Fruit fly (Drosophila melanogaster) whole organism, embryonic: ENCODE data around the gene CG6168.

ENCODE experiments used
- ATbp ChIP-seq: fragments of 200-800 bp; sonication (Bioruptor generic); optimal IDR thresholded peaks from 2 replicates; lab custom pipeline; 2017; ENCODE audit warnings: missing biosample characterization, mild to moderate bottlenecking, missing genetic modification characterization, missing genetic modification reagents
- Ada2b ChIP-seq: fragments of 200-800 bp; sonication (Bioruptor generic); IDR thresholded peaks from 2 replicates; pipeline ENCODE4 v1.3.6; 2022; ENCODE audit warnings: missing biosample characterization, missing genetic modification characterization
- B-H2 ChIP-seq: fragments of 200-800 bp; sonication (Bioruptor generic); optimal IDR thresholded peaks from 2 replicates; lab custom pipeline; 2018; ENCODE audit warnings: missing biosample characterization, mild to moderate bottlenecking, missing genetic modification characterization
- BEAF-32 ChIP-seq: fragments of 200-800 bp; sonication (Bioruptor generic); optimal IDR thresholded peaks from 3 replicates; lab custom pipeline; 2017; ENCODE audit warnings: missing biosample characterization, missing genetic modification characterization, mild to moderate bottlenecking, moderate library complexity, missing genetic modification reagents
- CG10431 ChIP-seq: fragments of 200-800 bp; sonication (Bioruptor generic); optimal IDR thresholded peaks from 3 replicates; lab custom pipeline; 2018; ENCODE audit warnings: missing biosample characterization, mild to moderate bottlenecking, missing genetic modification characterization
- CG10565 ChIP-seq: fragments of 200-800 bp; sonication (Bioruptor generic); optimal IDR thresholded peaks from 3 replicates; lab custom pipeline; 2016; ENCODE audit warnings: missing biosample characterization, mild to moderate bottlenecking, missing genetic modification characterization
- CG12155 ChIP-seq: fragments of 200-800 bp; sonication (Bioruptor generic); optimal IDR thresholded peaks from 3 replicates; lab custom pipeline; 2016; ENCODE audit warnings: missing biosample characterization, missing genetic modification characterization
- CG12391 ChIP-seq: fragments of 200-800 bp; sonication (Bioruptor generic); optimal IDR thresholded peaks from 3 replicates; lab custom pipeline; 2018; ENCODE audit warnings: missing biosample characterization, mild to moderate bottlenecking, missing genetic modification characterization, moderate library complexity
- CG14667 ChIP-seq: fragments of 200-800 bp; sonication (Bioruptor generic); IDR thresholded peaks from 2 replicates; pipeline ENCODE4 v1.3.6; 2022; ENCODE audit warnings: missing biosample characterization, missing genetic modification characterization
- CG14710 ChIP-seq: fragments of 200-800 bp; sonication (Bioruptor generic); optimal IDR thresholded peaks from 3 replicates; lab custom pipeline; 2019; ENCODE audit warnings: missing biosample characterization, mild to moderate bottlenecking, missing genetic modification characterization, moderate library complexity
- CG14860 ChIP-seq: fragments of 200-800 bp; sonication (Bioruptor generic); IDR thresholded peaks from 3 replicates; pipeline ENCODE4 v1.3.6; 2022; ENCODE audit warnings: missing biosample characterization, missing genetic modification characterization; ENCODE audit not compliant: partially characterized antibody
- CG17802 ChIP-seq: fragments of 200-800 bp; sonication (Bioruptor generic); optimal IDR thresholded peaks from 2 replicates; lab custom pipeline; 2018; ENCODE audit warnings: missing biosample characterization, mild to moderate bottlenecking, missing genetic modification characterization, moderate library complexity
- CG18619 ChIP-seq: fragments of 200-800 bp; sonication (Bioruptor generic); optimal IDR thresholded peaks from 3 replicates; lab custom pipeline; 2017; ENCODE audit warnings: missing biosample characterization, mild to moderate bottlenecking, missing genetic modification characterization
- CG33557 ChIP-seq: fragments of 200-800 bp; sonication (Bioruptor generic); optimal IDR thresholded peaks from 2 replicates; lab custom pipeline; 2019; ENCODE audit warnings: missing biosample characterization, mild to moderate bottlenecking, missing genetic modification characterization, moderate library complexity
- CG4360 ChIP-seq: fragments of 200-800 bp; sonication (Bioruptor generic); IDR thresholded peaks from 2 replicates; pipeline ENCODE4 v1.3.6; 2022; ENCODE audit warnings: missing biosample characterization, missing genetic modification characterization
- CG4424 ChIP-seq: fragments of 200-800 bp; sonication (Bioruptor generic); optimal IDR thresholded peaks from 3 replicates; lab custom pipeline; 2016; ENCODE audit warnings: missing biosample characterization, missing genetic modification characterization
- CG5953 ChIP-seq: fragments of 200-800 bp; sonication (Bioruptor generic); IDR thresholded peaks from 2 replicates; pipeline ENCODE4 v1.3.6; 2022; ENCODE audit warnings: missing biosample characterization, missing genetic modification characterization
- CG6654 ChIP-seq: fragments of 200-800 bp; sonication (Bioruptor generic); optimal IDR thresholded peaks from 2 replicates; lab custom pipeline; 2017; ENCODE audit warnings: missing biosample characterization, mild to moderate bottlenecking, missing genetic modification characterization
- CG6765 ChIP-seq: fragments of 200-800 bp; sonication (Bioruptor generic); optimal IDR thresholded peaks from 3 replicates; lab custom pipeline; 2017; ENCODE audit warnings: missing biosample characterization, mild to moderate bottlenecking, missing genetic modification characterization
- CG7357 ChIP-seq: fragments of 200-800 bp; sonication (Bioruptor generic); IDR thresholded peaks from 3 replicates; pipeline ENCODE4 v1.3.6; 2022; ENCODE audit warnings: missing biosample characterization, missing genetic modification characterization
- CG7556 ChIP-seq: fragments of 200-800 bp; sonication (Bioruptor generic); optimal IDR thresholded peaks from 2 replicates; lab custom pipeline; 2017; ENCODE audit warnings: missing biosample characterization, mild to moderate bottlenecking, missing genetic modification characterization
- CG8359 ChIP-seq: fragments of 200-800 bp; sonication (Bioruptor generic); optimal IDR thresholded peaks from 2 replicates; lab custom pipeline; 2017; ENCODE audit warnings: missing biosample characterization, mild to moderate bottlenecking, missing genetic modification characterization, borderline replicate concordance
- Dfd ChIP-seq, 2 experiments: fragments of >200 bp; optimal IDR thresholded peaks; 2 replicates each; lab custom pipeline; 2017; ENCODE audit warnings: missing biosample characterization in 2 of 2, missing genetic modification characterization in 2 of 2
- HmgZ ChIP-seq: fragments of 200-800 bp; sonication (Bioruptor generic); optimal IDR thresholded peaks from 2 replicates; lab custom pipeline; 2018; ENCODE audit warnings: missing biosample characterization, mild to moderate bottlenecking, missing genetic modification characterization
- Hmr ChIP-seq: fragments of 200-800 bp; sonication (Bioruptor generic); optimal IDR thresholded peaks from 3 replicates; lab custom pipeline; 2017; ENCODE audit warnings: mild to moderate bottlenecking, missing biosample characterization, missing genetic modification reagents, missing genetic modification characterization
- Hr51 ChIP-seq, 2 experiments: fragments of 200-800 bp; sonication (Bioruptor generic); optimal IDR thresholded peaks; 2 replicates in 1 of 2; 3 replicates in 1 of 2; lab custom pipeline; 2016 to 2018; ENCODE audit warnings: missing biosample characterization in 2 of 2, missing genetic modification characterization in 2 of 2, mild to moderate bottlenecking in 1 of 2, moderate library complexity in 1 of 2
- Meics ChIP-seq: fragments of 200-800 bp; sonication (Bioruptor generic); optimal IDR thresholded peaks from 2 replicates; lab custom pipeline; 2017; ENCODE audit warnings: missing biosample characterization, mild to moderate bottlenecking, missing genetic modification characterization
- Myb ChIP-seq: fragments of 200-800 bp; sonication (Bioruptor generic); optimal IDR thresholded peaks from 2 replicates; lab custom pipeline; 2016; ENCODE audit warnings: missing biosample characterization, missing genetic modification characterization
- Rfx ChIP-seq: fragments of 200-800 bp; sonication (Bioruptor generic); IDR thresholded peaks from 2 replicates; pipeline ENCODE4 v1.3.6; 2022; ENCODE audit warnings: missing biosample characterization, missing genetic modification characterization
- Side ChIP-seq: fragments of 200-800 bp; sonication (Bioruptor generic); optimal IDR thresholded peaks from 2 replicates; lab custom pipeline; 2016; ENCODE audit warnings: missing biosample characterization, missing genetic modification characterization
- Sry-δ ChIP-seq: fragments of 200-800 bp; sonication (Bioruptor generic); optimal IDR thresholded peaks from 2 replicates; lab custom pipeline; 2016; ENCODE audit warnings: missing biosample characterization, missing genetic modification characterization
- ab ChIP-seq: fragments of 200-800 bp; sonication (Bioruptor generic); optimal IDR thresholded peaks from 2 replicates; lab custom pipeline; 2016; ENCODE audit warnings: missing biosample characterization, missing genetic modification characterization
- al ChIP-seq: fragments of 200-800 bp; sonication (Bioruptor generic); IDR thresholded peaks from 2 replicates; pipeline ENCODE4 v1.3.6; 2022; ENCODE audit warnings: missing biosample characterization, missing genetic modification characterization
- amos ChIP-seq: fragments of 200-800 bp; sonication (Bioruptor generic); IDR thresholded peaks from 2 replicates; pipeline ENCODE4 v1.3.6; 2022; ENCODE audit warnings: missing biosample characterization, missing genetic modification characterization; ENCODE audit not compliant: partially characterized antibody
- corto ChIP-seq: fragments of 200-800 bp; sonication (Bioruptor generic); optimal IDR thresholded peaks from 2 replicates; lab custom pipeline; 2016; ENCODE audit warnings: missing biosample characterization, mild to moderate bottlenecking, missing genetic modification characterization, moderate library complexity
- crc ChIP-seq: fragments of 200-800 bp; sonication (Bioruptor generic); optimal IDR thresholded peaks from 2 replicates; lab custom pipeline; 2016; ENCODE audit warnings: missing biosample characterization, missing genetic modification characterization
- dati ChIP-seq: fragments of 200-800 bp; sonication (Bioruptor generic); IDR thresholded peaks from 2 replicates; pipeline ENCODE4 v1.3.6; 2022; ENCODE audit warnings: missing biosample characterization, missing genetic modification characterization
- emc ChIP-seq: fragments of 200-800 bp; sonication (Bioruptor generic); optimal IDR thresholded peaks from 2 replicates; lab custom pipeline; 2016; ENCODE audit warnings: missing biosample characterization, missing genetic modification characterization
- gcm2 ChIP-seq: fragments of 200-800 bp; sonication (Bioruptor generic); optimal IDR thresholded peaks from 2 replicates; lab custom pipeline; 2016; ENCODE audit warnings: missing biosample characterization, missing genetic modification characterization
- gem ChIP-seq: fragments of 200-800 bp; sonication (Bioruptor generic); optimal IDR thresholded peaks from 2 replicates; lab custom pipeline; 2019; ENCODE audit warnings: missing biosample characterization, mild to moderate bottlenecking, missing genetic modification characterization, moderate library complexity
- hbn ChIP-seq: fragments of 200-800 bp; sonication (Bioruptor generic); IDR thresholded peaks from 2 replicates; pipeline ENCODE4 v1.3.6; 2022; ENCODE audit warnings: missing biosample characterization, missing genetic modification characterization; ENCODE audit not compliant: partially characterized antibody
- hkb ChIP-seq, 2 experiments: fragments of 200-800 bp in 1 of 2; fragments of >200 bp in 1 of 2; sonication (Bioruptor generic) in 1 of 2; IDR thresholded peaks in 1 of 2; optimal IDR thresholded peaks in 1 of 2; 2 replicates each; pipeline versions ENCODE4 v1.3.6 to Lab custom; 2017 to 2022; ENCODE audit warnings: missing biosample characterization in 1 of 2, missing genetic modification characterization in 1 of 2
- lbe ChIP-seq: fragments of 200-800 bp; sonication (Bioruptor generic); optimal IDR thresholded peaks from 2 replicates; lab custom pipeline; 2016; ENCODE audit warnings: missing biosample characterization, mild to moderate bottlenecking, missing genetic modification characterization
- nmo ChIP-seq: fragments of 200-800 bp; sonication (Bioruptor generic); optimal IDR thresholded peaks from 2 replicates; lab custom pipeline; 2018; ENCODE audit warnings: missing biosample characterization, mild to moderate bottlenecking, missing genetic modification characterization, moderate library complexity
- pros ChIP-seq: fragments of 200-800 bp; sonication (Bioruptor generic); optimal IDR thresholded peaks from 3 replicates; lab custom pipeline; 2019; ENCODE audit warnings: missing biosample characterization, mild to moderate bottlenecking, missing genetic modification characterization, moderate library complexity
- slp2 ChIP-seq: fragments of 200-800 bp; sonication (Bioruptor generic); optimal IDR thresholded peaks from 2 replicates; lab custom pipeline; 2016; ENCODE audit warnings: missing biosample characterization, missing genetic modification characterization
- tio ChIP-seq: fragments of 200-800 bp; sonication (Bioruptor generic); optimal IDR thresholded peaks from 2 replicates; lab custom pipeline; 2017; ENCODE audit warnings: missing biosample characterization, missing genetic modification characterization, inconsistent platforms
- toy ChIP-seq: fragments of 200-800 bp; sonication (Bioruptor generic); IDR thresholded peaks from 2 replicates; pipeline ENCODE4 v1.3.6; 2022; ENCODE audit warnings: missing biosample characterization, missing genetic modification characterization

CG6168 gene

DNA sequence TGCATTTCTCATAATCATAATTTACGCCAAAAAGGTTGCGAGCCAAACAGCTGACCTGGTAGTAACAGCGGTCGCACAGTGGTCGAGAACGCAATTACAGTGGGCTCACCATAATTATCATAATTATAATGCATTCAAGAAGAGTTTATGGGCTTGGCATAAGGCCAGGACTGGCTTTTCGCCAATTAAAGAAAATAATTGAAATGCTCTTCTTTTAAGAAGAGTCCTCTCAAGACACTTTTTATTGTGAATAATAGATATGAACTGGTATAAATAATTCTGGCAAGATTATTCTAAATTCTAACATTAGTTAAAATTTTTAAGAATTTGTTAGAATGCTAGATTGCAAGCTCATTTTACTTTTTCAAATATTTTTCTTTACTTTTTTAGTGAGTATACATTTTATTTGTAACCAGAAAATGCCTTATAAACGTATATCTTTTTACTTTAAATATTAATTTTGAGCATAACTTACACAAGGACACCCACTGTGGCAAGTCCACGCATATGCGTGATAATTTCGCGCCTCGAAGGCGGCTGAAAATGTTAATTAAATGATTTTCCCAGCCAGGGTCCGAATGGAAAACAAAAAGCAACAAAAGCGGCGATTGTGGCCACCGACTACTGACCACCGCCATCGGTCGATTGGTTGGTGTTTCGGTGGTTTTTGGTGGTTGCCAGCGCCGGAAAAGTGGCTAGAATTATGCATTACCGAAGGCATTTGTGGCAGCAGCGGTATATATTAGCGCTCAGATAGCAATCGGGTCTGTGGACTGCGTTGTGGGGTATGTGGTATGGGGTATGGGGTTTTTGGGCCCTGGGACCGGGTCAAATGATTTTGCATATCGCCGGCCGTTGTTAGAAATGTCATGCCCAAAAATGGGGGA, 15.1 kb downstream of the CG6168 start (continued):
- TF ChIP-seq CG17802 (tag; lab: Kevin White, UChicago): no peak
- TF ChIP-seq CG7556: peak; percentile 50
- TF ChIP-seq BEAF-32: no peak
- TF ChIP-seq Hmr (GFP tag; lab: Kevin White, UChicago): peak; percentile 1
- no peak for TF ChIP-seq corto (GFP tag; lab: Kevin White, UChicago)
- no peak for TF ChIP-seq CG8359
- no peak for TF ChIP-seq Side
- TF ChIP-seq ab (GFP tag; lab: Kevin White, UChicago): no peak
- TF ChIP-seq crc (GFP tag; lab: Kevin White, UChicago): no peak
- peak; percentile 40 for TF ChIP-seq CG4424 (GFP tag; lab: Kevin White, UChicago)
- TF ChIP-seq lbe: no peak
- no peak for TF ChIP-seq B-H2
- no peak for TF ChIP-seq toy
- peak; percentile 25; the same call in 1 of the 2 replicates for TF ChIP-seq al (GFP tag; lab: Robert Waterston, UW)
- TF ChIP-seq CG6654 (GFP tag; lab: Kevin White, UChicago): no peak
- peak; percentile 19 for TF ChIP-seq Meics (GFP tag; lab: Kevin White, UChicago)
- TF ChIP-seq CG14860: no peak
- no peak for TF ChIP-seq tio (GFP tag; lab: Kevin White, UChicago)
- TF ChIP-seq CG10565 (GFP tag; lab: Kevin White, UChicago): no peak
- peak; percentile 40 for TF ChIP-seq gem
- no peak for TF ChIP-seq hkb (optimal IDR thresholded peaks at IDR 0.05; lab: Kevin White, UChicago)
- 0 out of 2 replicates have a peak, but pooled peaks have one; percentile 26 for TF ChIP-seq hkb (GFP tag; IDR thresholded peaks at IDR 0.05; lab: Robert Waterston, UW)
- no peak for TF ChIP-seq CG18619 (GFP tag; lab: Kevin White, UChicago)
- no peak for TF ChIP-seq gcm2
- peak; percentile 35 for TF ChIP-seq CG12391
- no peak for TF ChIP-seq Dfd (GFP tag; optimal IDR thresholded peaks at IDR 0.05; lab: Kevin White, UChicago)
- TF ChIP-seq ATbp (GFP tag; lab: Kevin White, UChicago): no peak
- TF ChIP-seq CG6765 (GFP tag; lab: Kevin White, UChicago): no peak
- peak in 1 of 2 experiments; percentile 44 for TF ChIP-seq Hr51 (GFP tag; optimal IDR thresholded peaks at IDR 0.05; lab: Kevin White, UChicago)
- peak; percentile 57 for TF ChIP-seq nmo (GFP tag; lab: Kevin White, UChicago)
- no peak for TF ChIP-seq CG14667
- no peak for TF ChIP-seq Sry-δ (GFP tag; lab: Kevin White, UChicago)
- TF ChIP-seq CG5953 (GFP tag; lab: Robert Waterston, UW): no peak
- TF ChIP-seq CG4360: no peak
- peak; percentile 14; the same call in 1 of the 2 replicates for TF ChIP-seq amos (GFP tag; lab: Robert Waterston, UW)
- TF ChIP-seq pros (GFP tag; lab: Kevin White, UChicago): no peak
- peak; percentile 28; the same call in 1 of the 2 replicates for TF ChIP-seq Rfx (GFP tag; lab: Robert Waterston, UW)
- no peak for TF ChIP-seq dati (GFP tag; lab: Robert Waterston, UW)
- TF ChIP-seq CG14710: peak; percentile 0
- TF ChIP-seq CG10431 (GFP tag; lab: Kevin White, UChicago): no peak
- no peak for TF ChIP-seq CG12155 (GFP tag; lab: Kevin White, UChicago)
- no peak for TF ChIP-seq CG7357
- no peak for TF ChIP-seq HmgZ (tag; lab: Kevin White, UChicago)
- TF ChIP-seq slp2 (GFP tag; lab: Kevin White, UChicago): no peak
- no peak for TF ChIP-seq emc (GFP tag; lab: Kevin White, UChicago)
- no peak for TF ChIP-seq Myb (GFP tag; lab: Kevin White, UChicago)
- TF ChIP-seq Ada2b: no peak
- TF ChIP-seq hbn (GFP tag; lab: Robert Waterston, UW): no peak
- no peak for TF ChIP-seq CG33557 (GFP tag; lab: Kevin White, UChicago)
